Fruit fly (Drosophila melanogaster) whole organism, embryonic: ENCODE data around the gene SPARC.

Experiments
- Aef1 ChIP-seq: fragments of 200-800 bp; sonication (Bioruptor generic); IDR thresholded peaks from 3 replicates; pipeline ENCODE4 v1.3.6; 2022; ENCODE audit warnings: missing biosample characterization, missing genetic modification characterization
- Bteb2 ChIP-seq: fragments of 200-800 bp; sonication (Bioruptor generic); optimal IDR thresholded peaks from 2 replicates; lab custom pipeline; 2016; ENCODE audit warnings: missing biosample characterization, missing genetic modification characterization
- CG10366 ChIP-seq: fragments of 200-800 bp; sonication (Bioruptor generic); IDR thresholded peaks from 2 replicates; pipeline ENCODE4 v1.3.6; 2022; ENCODE audit warnings: missing biosample characterization, missing genetic modification characterization
- CG11456 ChIP-seq: fragments of 200-800 bp; sonication (Bioruptor generic); IDR thresholded peaks from 3 replicates; pipeline ENCODE4 v1.3.6; 2022; ENCODE audit warnings: missing biosample characterization, missing genetic modification characterization
- CG11695 ChIP-seq: fragments of 200-800 bp; sonication (Bioruptor generic); IDR thresholded peaks from 3 replicates; pipeline ENCODE4 v1.3.6; 2022; ENCODE audit warnings: missing biosample characterization, missing genetic modification characterization
- CG12744 ChIP-seq: fragments of 200-800 bp; sonication (Bioruptor generic); optimal IDR thresholded peaks from 2 replicates; lab custom pipeline; 2016; ENCODE audit warnings: missing biosample characterization, missing genetic modification characterization
- CG13624 ChIP-seq: fragments of 200-800 bp; sonication (Bioruptor generic); optimal IDR thresholded peaks from 2 replicates; lab custom pipeline; 2016; ENCODE audit warnings: missing biosample characterization, missing genetic modification characterization
- CG1529 ChIP-seq: fragments of 200-800 bp; sonication (Bioruptor generic); optimal IDR thresholded peaks from 3 replicates; lab custom pipeline; 2018; ENCODE audit warnings: missing biosample characterization, missing genetic modification characterization
- CG15601 ChIP-seq: fragments of 200-800 bp; sonication (Bioruptor generic); optimal IDR thresholded peaks from 3 replicates; lab custom pipeline; 2019; ENCODE audit warnings: missing biosample characterization, mild to moderate bottlenecking, missing genetic modification characterization, moderate library complexity
- CG16813 ChIP-seq: fragments of 200-800 bp; sonication (Bioruptor generic); IDR thresholded peaks from 3 replicates; pipeline ENCODE4 v1.3.6; 2022; ENCODE audit warnings: missing biosample characterization, missing genetic modification characterization; ENCODE audit not compliant: partially characterized antibody
- CG16863 ChIP-seq: fragments of 200-800 bp; sonication (Bioruptor generic); optimal IDR thresholded peaks from 3 replicates; lab custom pipeline; 2016; ENCODE audit warnings: missing biosample characterization, missing genetic modification characterization
- CG18619 ChIP-seq: fragments of 200-800 bp; sonication (Bioruptor generic); optimal IDR thresholded peaks from 3 replicates; lab custom pipeline; 2017; ENCODE audit warnings: missing biosample characterization, mild to moderate bottlenecking, missing genetic modification characterization
- CG3065 ChIP-seq: fragments of 200-800 bp; sonication (Bioruptor generic); optimal IDR thresholded peaks from 2 replicates; lab custom pipeline; 2016; ENCODE audit warnings: missing biosample characterization, missing genetic modification characterization
- CG3407 ChIP-seq: fragments of 200-800 bp; sonication (Bioruptor generic); optimal IDR thresholded peaks from 2 replicates; lab custom pipeline; 2018; ENCODE audit warnings: missing biosample characterization, mild to moderate bottlenecking, missing genetic modification characterization
- CG9437 ChIP-seq: fragments of 200-800 bp; sonication (Bioruptor generic); optimal IDR thresholded peaks from 2 replicates; lab custom pipeline; 2018; ENCODE audit warnings: missing biosample characterization, mild to moderate bottlenecking, missing genetic modification characterization
- CG9727 ChIP-seq: fragments of 200-800 bp; sonication (Bioruptor generic); optimal IDR thresholded peaks from 3 replicates; lab custom pipeline; 2017; ENCODE audit warnings: missing biosample characterization, mild to moderate bottlenecking, missing genetic modification characterization
- CG9797 ChIP-seq: fragments of 200-800 bp; sonication (Bioruptor generic); optimal IDR thresholded peaks from 3 replicates; lab custom pipeline; 2018; ENCODE audit warnings: missing biosample characterization, mild to moderate bottlenecking, missing genetic modification characterization
- HLH3B ChIP-seq: fragments of 200-800 bp; sonication (Bioruptor generic); IDR thresholded peaks from 2 replicates; pipeline ENCODE4 v1.3.6; 2022; ENCODE audit warnings: missing biosample characterization, missing genetic modification characterization
- Kr ChIP-seq: fragments of 200-800 bp; sonication (Bioruptor generic); optimal IDR thresholded peaks from 2 replicates; lab custom pipeline; 2017; ENCODE audit warnings: missing biosample characterization, mild to moderate bottlenecking, missing genetic modification characterization
- MTF-1 ChIP-seq: fragments of 200-800 bp; sonication (Bioruptor generic); optimal IDR thresholded peaks from 2 replicates; lab custom pipeline; 2018; ENCODE audit warnings: missing biosample characterization, mild to moderate bottlenecking, missing genetic modification characterization, borderline replicate concordance
- NfI ChIP-seq: fragments of 200-800 bp; sonication (Bioruptor generic); optimal IDR thresholded peaks from 3 replicates; lab custom pipeline; 2018; ENCODE audit warnings: missing biosample characterization, mild to moderate bottlenecking, missing genetic modification characterization, moderate library complexity
- Oli ChIP-seq: fragments of 200-800 bp; sonication (Bioruptor generic); optimal IDR thresholded peaks from 2 replicates; lab custom pipeline; 2018; ENCODE audit warnings: missing biosample characterization, mild to moderate bottlenecking, missing genetic modification characterization, moderate library complexity
- Optix ChIP-seq: fragments of 200-800 bp; sonication (Bioruptor generic); IDR thresholded peaks from 3 replicates; pipeline ENCODE4 v1.3.6; 2022; ENCODE audit warnings: missing biosample characterization, missing genetic modification characterization
- Pdp1 ChIP-seq, 2 experiments: fragments of 200-800 bp; sonication (Bioruptor generic); optimal IDR thresholded peaks; 3 replicates each; lab custom pipeline; 2016; ENCODE audit warnings: missing biosample characterization in 2 of 2, missing genetic modification characterization in 2 of 2, mild to moderate bottlenecking in 1 of 2, moderate library complexity in 1 of 2
- Poxn ChIP-seq: fragments of 200-800 bp; sonication (Bioruptor generic); IDR thresholded peaks from 2 replicates; pipeline ENCODE4 v1.3.6; 2022; ENCODE audit warnings: missing biosample characterization, missing genetic modification characterization
- Ravus ChIP-seq: fragments of 200-800 bp; sonication (Bioruptor generic); IDR thresholded peaks from 2 replicates; pipeline ENCODE4 v1.3.6; 2022; ENCODE audit warnings: missing biosample characterization, missing genetic modification characterization
- Sry-δ ChIP-seq: fragments of 200-800 bp; sonication (Bioruptor generic); optimal IDR thresholded peaks from 2 replicates; lab custom pipeline; 2016; ENCODE audit warnings: missing biosample characterization, missing genetic modification characterization
- Trl ChIP-seq, 3 experiments: fragments of >200 bp in 2 of 3; fragments of 200-800 bp in 1 of 3; sonication (Bioruptor generic) in 1 of 3; optimal IDR thresholded peaks; 2 replicates in 1 of 3; 3 replicates in 2 of 3; lab custom pipeline; 2016 to 2017; ENCODE audit warnings: missing biosample characterization in 1 of 3, missing genetic modification characterization in 1 of 3
- abd-A ChIP-seq: fragments of 200-800 bp; sonication (Bioruptor generic); optimal IDR thresholded peaks from 3 replicates; lab custom pipeline; 2019; ENCODE audit warnings: missing biosample characterization, mild to moderate bottlenecking, missing genetic modification characterization, moderate library complexity
- ato ChIP-seq: fragments of 200-800 bp; sonication (Bioruptor generic); IDR thresholded peaks from 2 replicates; pipeline ENCODE4 v1.3.6; 2022; ENCODE audit warnings: missing biosample characterization, missing genetic modification characterization; ENCODE audit not compliant: partially characterized antibody
- cas ChIP-seq: fragments of 200-800 bp; sonication (Bioruptor generic); IDR thresholded peaks from 2 replicates; pipeline ENCODE4 v1.3.6; 2022; ENCODE audit warnings: missing biosample characterization, missing genetic modification characterization
- chif ChIP-seq, 2 experiments: fragments of 200-800 bp; sonication (Bioruptor generic); optimal IDR thresholded peaks; 3 replicates each; lab custom pipeline; 2016; ENCODE audit warnings: missing biosample characterization in 2 of 2, missing genetic modification characterization in 2 of 2
- chn ChIP-seq: fragments of 200-800 bp; sonication (Bioruptor generic); optimal IDR thresholded peaks from 2 replicates; lab custom pipeline; 2016; ENCODE audit warnings: missing biosample characterization, missing genetic modification characterization
- fd96Cb ChIP-seq: fragments of 200-800 bp; sonication (Bioruptor generic); optimal IDR thresholded peaks from 2 replicates; lab custom pipeline; 2018; ENCODE audit warnings: missing biosample characterization, mild to moderate bottlenecking, missing genetic modification characterization, moderate library complexity
- ftz-f1 ChIP-seq: fragments of 200-800 bp; sonication (Bioruptor generic); optimal IDR thresholded peaks from 2 replicates; lab custom pipeline; 2016; ENCODE audit warnings: missing biosample characterization, missing genetic modification characterization
- gcm2 ChIP-seq: fragments of 200-800 bp; sonication (Bioruptor generic); optimal IDR thresholded peaks from 2 replicates; lab custom pipeline; 2016; ENCODE audit warnings: missing biosample characterization, missing genetic modification characterization
- grau ChIP-seq: fragments of 200-800 bp; optimal IDR thresholded peaks from 3 replicates; lab custom pipeline; 2019; ENCODE audit warnings: missing biosample characterization, mild to moderate bottlenecking, missing genetic modification characterization, moderate library complexity
- inv ChIP-seq: fragments of 200-800 bp; sonication (Bioruptor generic); IDR thresholded peaks from 2 replicates; pipeline ENCODE4 v1.3.6; 2022; ENCODE audit warnings: missing biosample characterization, missing genetic modification characterization; ENCODE audit not compliant: partially characterized antibody
- knrl ChIP-seq: fragments of 200-800 bp; sonication (Bioruptor generic); IDR thresholded peaks from 3 replicates; pipeline ENCODE4 v1.3.6; 2022; ENCODE audit warnings: missing biosample characterization, missing genetic modification characterization; ENCODE audit not compliant: partially characterized antibody
- lov ChIP-seq, 2 experiments: fragments of 200-800 bp in 1 of 2; fragments of >200 bp in 1 of 2; sonication (Bioruptor generic) in 1 of 2; IDR thresholded peaks in 1 of 2; optimal IDR thresholded peaks in 1 of 2; 2 replicates in 1 of 2; 3 replicates in 1 of 2; pipeline versions ENCODE4 v1.3.6 to Lab custom; 2017 to 2022; ENCODE audit warnings: missing biosample characterization in 1 of 2, missing genetic modification characterization in 1 of 2
- mld ChIP-seq: fragments of 200-800 bp; sonication (Bioruptor generic); IDR thresholded peaks from 3 replicates; pipeline ENCODE4 v1.3.6; 2022; ENCODE audit warnings: missing biosample characterization, missing genetic modification characterization; ENCODE audit not compliant: partially characterized antibody
- pb ChIP-seq: fragments of 200-800 bp; sonication (Bioruptor generic); optimal IDR thresholded peaks from 3 replicates; lab custom pipeline; 2016; ENCODE audit warnings: missing biosample characterization, missing genetic modification characterization
- psq ChIP-seq: fragments of 200-800 bp; sonication (Bioruptor generic); optimal IDR thresholded peaks from 2 replicates; lab custom pipeline; 2017; ENCODE audit warnings: missing biosample characterization, missing genetic modification characterization
- scrt ChIP-seq: fragments of 200-800 bp; sonication (Bioruptor generic); optimal IDR thresholded peaks from 2 replicates; lab custom pipeline; 2018; ENCODE audit warnings: missing biosample characterization, mild to moderate bottlenecking, missing genetic modification characterization, moderate library complexity
- shn ChIP-seq: fragments of 200-800 bp; sonication (Bioruptor generic); optimal IDR thresholded peaks from 3 replicates; lab custom pipeline; 2016; ENCODE audit warnings: missing biosample characterization, missing genetic modification characterization
- tll ChIP-seq, 2 experiments: fragments of 200-800 bp in 1 of 2; fragments of >200 bp in 1 of 2; sonication (Bioruptor generic) in 1 of 2; optimal IDR thresholded peaks; 2 replicates each; lab custom pipeline; 2017 to 2019; ENCODE audit warnings: missing biosample characterization in 2 of 2, missing genetic modification characterization in 2 of 2, mild to moderate bottlenecking in 1 of 2, moderate library complexity in 1 of 2
- trem ChIP-seq: fragments of 200-800 bp; optimal IDR thresholded peaks from 3 replicates; lab custom pipeline; 2019; ENCODE audit warnings: missing biosample characterization, mild to moderate bottlenecking, missing genetic modification characterization, moderate library complexity
- ttk ChIP-seq: fragments of 200-800 bp; sonication (Bioruptor generic); IDR thresholded peaks from 2 replicates; pipeline ENCODE4 v2.1.2; 2022; ENCODE audit warnings: missing biosample characterization, missing genetic modification characterization

Gene SPARC

dm6 chr3R:26875544-26876027 is 3.8 kb upstream of the SPARC start, which contains the start of gene Rb97D (continued):
- no peak for TF ChIP-seq Kr
- peak; percentile 17 for TF ChIP-seq CG9797
- no peak for TF ChIP-seq Ravus (GFP tag; lab: Robert Waterston, UW)
- TF ChIP-seq CG3407 (GFP tag; lab: Kevin White, UChicago): peak; percentile 10
- TF ChIP-seq inv: peak; percentile 73
- TF ChIP-seq CG9727 (GFP tag; lab: Kevin White, UChicago): peak; percentile 45
- peak; percentile 75 for TF ChIP-seq grau (tag; lab: Kevin White, UChicago)
- TF ChIP-seq Aef1 (GFP tag; lab: Robert Waterston, UW): peak; percentile 26; the same call in 1 of the 3 replicates
- no peak for TF ChIP-seq lov (optimal IDR thresholded peaks at IDR 0.05; lab: Kevin White, UChicago)
- no peak for TF ChIP-seq lov (GFP tag; IDR thresholded peaks at IDR 0.05; lab: Robert Waterston, UW)
- TF ChIP-seq CG12744 (GFP tag; lab: Kevin White, UChicago): peak; percentile 61
- TF ChIP-seq CG3065: no peak
- peak; percentile 52 for TF ChIP-seq ttk (GFP tag; lab: Robert Waterston, UW)
- TF ChIP-seq chn (GFP tag; lab: Kevin White, UChicago): peak; percentile 47
- peak; percentile 88 for TF ChIP-seq knrl (GFP tag; lab: Robert Waterston, UW)
- TF ChIP-seq mld (GFP tag; lab: Robert Waterston, UW): peak; percentile 48; the same call in 2 of the 3 replicates
- peak; percentile 78 for TF ChIP-seq CG11456 (GFP tag; lab: Robert Waterston, UW)
- TF ChIP-seq CG13624 (GFP tag; lab: Kevin White, UChicago): peak; percentile 84
- TF ChIP-seq MTF-1 (GFP tag; lab: Kevin White, UChicago): no peak
- TF ChIP-seq CG15601 (tag; lab: Kevin White, UChicago): peak; percentile 73
- TF ChIP-seq Poxn (GFP tag; lab: Robert Waterston, UW): no peak
- TF ChIP-seq Trl (optimal IDR thresholded peaks at IDR 0.05; lab: Kevin White, UChicago): no peak
- peak; percentile 81 for TF ChIP-seq Trl (GFP tag; optimal IDR thresholded peaks at IDR 0.05; lab: Kevin White, UChicago)
- peak; percentile 61 for TF ChIP-seq HLH3B (GFP tag; lab: Robert Waterston, UW)
- TF ChIP-seq pb (GFP tag; lab: Kevin White, UChicago): peak; percentile 55
- peak; percentile 41; the same call in 1 of the 2 replicates for TF ChIP-seq cas
- TF ChIP-seq abd-A (tag; lab: Kevin White, UChicago): no peak
- peak; percentile 60 for TF ChIP-seq CG16863 (GFP tag; lab: Kevin White, UChicago)
- TF ChIP-seq ato (GFP tag; lab: Robert Waterston, UW): peak; percentile 72; the same call in 1 of the 2 replicates
- peak; percentile 29 for TF ChIP-seq CG9437 (GFP tag; lab: Kevin White, UChicago)
- peak; percentile 64; the same call in 2 of the 3 replicates for TF ChIP-seq CG11695 (GFP tag; lab: Robert Waterston, UW)
- TF ChIP-seq fd96Cb (tag; lab: Kevin White, UChicago): peak; percentile 37
- peak; percentile 20 for TF ChIP-seq scrt
- peak; percentile 58 to 63 for TF ChIP-seq chif (GFP tag; optimal IDR thresholded peaks at IDR 0.05; lab: Kevin White, UChicago)
- TF ChIP-seq trem: peak; percentile 64
- TF ChIP-seq Sry-δ: peak; percentile 72
- TF ChIP-seq Oli: peak; percentile 42
- TF ChIP-seq ftz-f1 (GFP tag; lab: Kevin White, UChicago): no peak
- peak; percentile 86 for TF ChIP-seq CG16813 (GFP tag; lab: Robert Waterston, UW)
- peak; percentile 64 for TF ChIP-seq Pdp1 (GFP tag; optimal IDR thresholded peaks at IDR 0.05; lab: Kevin White, UChicago)
- peak; percentile 49 for TF ChIP-seq CG1529 (GFP tag; lab: Kevin White, UChicago)
- peak; percentile 68 for TF ChIP-seq CG18619 (GFP tag; lab: Kevin White, UChicago)
- peak; percentile 76 for TF ChIP-seq Bteb2 (GFP tag; lab: Kevin White, UChicago)
- peak; percentile 52; the same call in 1 of the 3 replicates for TF ChIP-seq Optix (GFP tag; lab: Robert Waterston, UW)
- TF ChIP-seq tll (GFP tag; optimal IDR thresholded peaks at IDR 0.05; lab: Kevin White, UChicago): no peak
- TF ChIP-seq gcm2 (GFP tag; lab: Kevin White, UChicago): no peak
- TF ChIP-seq psq: no peak
- TF ChIP-seq CG10366: peak; percentile 70
- TF ChIP-seq NfI (GFP tag; lab: Kevin White, UChicago): peak; percentile 38
- TF ChIP-seq shn (GFP tag; lab: Kevin White, UChicago): peak; percentile 62
